Fruit fly (Drosophila melanogaster) whole organism, embryonic: Measurements from ENCODE around the gene RpL7.
A peak's percentile ranks its signal among the peaks of the same experiment; 100 is the strongest.

ENCODE experiments used
- CG1024 ChIP-seq: fragments of 200-800 bp; sonication (Bioruptor generic); IDR thresholded peaks from 2 replicates; pipeline ENCODE4 v1.3.6; 2022; ENCODE audit warnings: missing biosample characterization, missing genetic modification characterization
- CG11085 ChIP-seq: fragments of 200-800 bp; sonication (Bioruptor generic); IDR thresholded peaks from 2 replicates; pipeline ENCODE4 v1.3.6; 2022; ENCODE audit warnings: missing biosample characterization, missing genetic modification characterization
- CG11398 ChIP-seq: fragments of 200-800 bp; sonication (Bioruptor generic); optimal IDR thresholded peaks from 2 replicates; lab custom pipeline; 2016; ENCODE audit warnings: missing biosample characterization, missing genetic modification characterization
- CG11560 ChIP-seq: fragments of 200-800 bp; sonication (Bioruptor generic); IDR thresholded peaks from 3 replicates; pipeline ENCODE4 v1.3.6; 2022; ENCODE audit warnings: missing biosample characterization, missing genetic modification characterization
- CG12104 ChIP-seq: fragments of 200-800 bp; sonication (Bioruptor generic); optimal IDR thresholded peaks from 3 replicates; lab custom pipeline; 2016; ENCODE audit warnings: missing biosample characterization, missing genetic modification characterization
- CG12236 ChIP-seq: fragments of 200-800 bp; sonication (Bioruptor generic); optimal IDR thresholded peaks from 2 replicates; lab custom pipeline; 2016; ENCODE audit warnings: missing biosample characterization, missing genetic modification characterization
- CG13775 ChIP-seq: fragments of 200-800 bp; sonication (Bioruptor generic); optimal IDR thresholded peaks from 3 replicates; lab custom pipeline; 2017; ENCODE audit warnings: missing biosample characterization, mild to moderate bottlenecking, missing genetic modification characterization
- CG15073 ChIP-seq: fragments of 200-800 bp; sonication (Bioruptor generic); optimal IDR thresholded peaks from 2 replicates; lab custom pipeline; 2016; ENCODE audit warnings: missing biosample characterization, missing genetic modification characterization
- CG15696 ChIP-seq: fragments of 200-800 bp; sonication (Bioruptor generic); optimal IDR thresholded peaks from 2 replicates; lab custom pipeline; 2019; ENCODE audit warnings: missing biosample characterization, mild to moderate bottlenecking, missing genetic modification characterization, moderate library complexity
- CG17612 ChIP-seq: fragments of 200-800 bp; sonication (Bioruptor generic); IDR thresholded peaks from 2 replicates; pipeline ENCODE4 v1.3.6; 2022; ENCODE audit warnings: missing biosample characterization, missing genetic modification characterization
- CG17802 ChIP-seq: fragments of 200-800 bp; sonication (Bioruptor generic); optimal IDR thresholded peaks from 2 replicates; lab custom pipeline; 2018; ENCODE audit warnings: missing biosample characterization, mild to moderate bottlenecking, missing genetic modification characterization, moderate library complexity
- CG18619 ChIP-seq: fragments of 200-800 bp; sonication (Bioruptor generic); optimal IDR thresholded peaks from 3 replicates; lab custom pipeline; 2017; ENCODE audit warnings: missing biosample characterization, mild to moderate bottlenecking, missing genetic modification characterization
- CG2889 ChIP-seq: fragments of 200-800 bp; sonication (Bioruptor generic); IDR thresholded peaks from 3 replicates; pipeline ENCODE4 v1.3.6; 2022; ENCODE audit warnings: missing biosample characterization, missing genetic modification characterization
- CG3281 ChIP-seq: fragments of 200-800 bp; sonication (Bioruptor generic); optimal IDR thresholded peaks from 3 replicates; lab custom pipeline; 2017; ENCODE audit warnings: missing biosample characterization, mild to moderate bottlenecking, missing genetic modification characterization
- CG43689 ChIP-seq: fragments of 200-800 bp; sonication (Bioruptor generic); IDR thresholded peaks from 2 replicates; pipeline ENCODE4 v1.3.6; 2022; ENCODE audit warnings: missing biosample characterization, missing genetic modification characterization
- CG4707 ChIP-seq: fragments of 200-800 bp; sonication (Bioruptor generic); optimal IDR thresholded peaks from 2 replicates; lab custom pipeline; 2018; ENCODE audit warnings: missing biosample characterization, mild to moderate bottlenecking, missing genetic modification characterization, moderate library complexity
- CG4854 ChIP-seq: fragments of 200-800 bp; sonication (Bioruptor generic); optimal IDR thresholded peaks from 2 replicates; lab custom pipeline; 2016; ENCODE audit warnings: missing biosample characterization, missing genetic modification characterization, inconsistent platforms
- CG7271 ChIP-seq: fragments of 200-800 bp; sonication (Bioruptor generic); optimal IDR thresholded peaks from 2 replicates; lab custom pipeline; 2018; ENCODE audit warnings: missing biosample characterization, mild to moderate bottlenecking, missing genetic modification characterization, moderate library complexity
- CG7987 ChIP-seq: fragments of 200-800 bp; sonication (Bioruptor generic); optimal IDR thresholded peaks from 2 replicates; lab custom pipeline; 2018; ENCODE audit warnings: missing biosample characterization, mild to moderate bottlenecking, missing genetic modification characterization, moderate library complexity
- CG9797 ChIP-seq: fragments of 200-800 bp; sonication (Bioruptor generic); optimal IDR thresholded peaks from 3 replicates; lab custom pipeline; 2018; ENCODE audit warnings: missing biosample characterization, mild to moderate bottlenecking, missing genetic modification characterization
- CHES-1-like ChIP-seq: fragments of 200-800 bp; sonication (Bioruptor generic); optimal IDR thresholded peaks from 2 replicates; lab custom pipeline; 2016; ENCODE audit warnings: missing biosample characterization, missing genetic modification characterization
- Dek ChIP-seq: fragments of 200-800 bp; sonication (Bioruptor generic); optimal IDR thresholded peaks from 3 replicates; lab custom pipeline; 2019; ENCODE audit warnings: missing biosample characterization, mild to moderate bottlenecking, missing genetic modification characterization, moderate library complexity
- Ets65A ChIP-seq: fragments of 200-800 bp; sonication (Bioruptor generic); peaks from one replicate; lab custom pipeline; 2016; ENCODE audit warnings: missing biosample characterization, missing genetic modification characterization
- Gsc ChIP-seq: fragments of 200-800 bp; sonication (Bioruptor generic); IDR thresholded peaks from 2 replicates; pipeline ENCODE4 v1.3.6; 2022; ENCODE audit warnings: missing biosample characterization, missing genetic modification characterization
- Hr51 ChIP-seq, 2 experiments: fragments of 200-800 bp; sonication (Bioruptor generic); optimal IDR thresholded peaks; 2 replicates in 1 of 2; 3 replicates in 1 of 2; lab custom pipeline; 2016 to 2018; ENCODE audit warnings: missing biosample characterization in 2 of 2, missing genetic modification characterization in 2 of 2, mild to moderate bottlenecking in 1 of 2, moderate library complexity in 1 of 2
- Jarid2 ChIP-seq: fragments of 200-800 bp; sonication (Bioruptor generic); optimal IDR thresholded peaks from 3 replicates; lab custom pipeline; 2017; ENCODE audit warnings: mild to moderate bottlenecking, missing biosample characterization, missing genetic modification reagents, missing genetic modification characterization
- Lhr ChIP-seq: fragments of 200-800 bp; sonication (Bioruptor generic); optimal IDR thresholded peaks from 3 replicates; lab custom pipeline; 2017; ENCODE audit warnings: mild to moderate bottlenecking, missing biosample characterization, missing genetic modification reagents, missing genetic modification characterization
- Meics ChIP-seq: fragments of 200-800 bp; sonication (Bioruptor generic); optimal IDR thresholded peaks from 2 replicates; lab custom pipeline; 2017; ENCODE audit warnings: missing biosample characterization, mild to moderate bottlenecking, missing genetic modification characterization
- Pdp1 ChIP-seq, 2 experiments: fragments of 200-800 bp; sonication (Bioruptor generic); optimal IDR thresholded peaks; 3 replicates each; lab custom pipeline; 2016; ENCODE audit warnings: missing biosample characterization in 2 of 2, missing genetic modification characterization in 2 of 2, mild to moderate bottlenecking in 1 of 2, moderate library complexity in 1 of 2
- Sox102F ChIP-seq: fragments of 200-800 bp; sonication (Bioruptor generic); optimal IDR thresholded peaks from 2 replicates; lab custom pipeline; 2018; ENCODE audit warnings: missing biosample characterization, mild to moderate bottlenecking, missing genetic modification characterization, moderate library complexity
- Xrp1 ChIP-seq: fragments of 200-800 bp; sonication (Bioruptor generic); IDR thresholded peaks from 2 replicates; pipeline ENCODE4 v1.3.6; 2022; ENCODE audit warnings: missing biosample characterization, missing genetic modification characterization
- cas ChIP-seq: fragments of 200-800 bp; sonication (Bioruptor generic); IDR thresholded peaks from 2 replicates; pipeline ENCODE4 v1.3.6; 2022; ENCODE audit warnings: missing biosample characterization, missing genetic modification characterization
- corto ChIP-seq: fragments of 200-800 bp; sonication (Bioruptor generic); optimal IDR thresholded peaks from 2 replicates; lab custom pipeline; 2016; ENCODE audit warnings: missing biosample characterization, mild to moderate bottlenecking, missing genetic modification characterization, moderate library complexity
- fd3F ChIP-seq: fragments of 200-800 bp; sonication (Bioruptor generic); optimal IDR thresholded peaks from 2 replicates; lab custom pipeline; 2018; ENCODE audit warnings: missing biosample characterization, mild to moderate bottlenecking, missing genetic modification characterization, moderate library complexity
- gcm2 ChIP-seq: fragments of 200-800 bp; sonication (Bioruptor generic); optimal IDR thresholded peaks from 2 replicates; lab custom pipeline; 2016; ENCODE audit warnings: missing biosample characterization, missing genetic modification characterization
- grau ChIP-seq: fragments of 200-800 bp; optimal IDR thresholded peaks from 3 replicates; lab custom pipeline; 2019; ENCODE audit warnings: missing biosample characterization, mild to moderate bottlenecking, missing genetic modification characterization, moderate library complexity
- h ChIP-seq: fragments of >200 bp; optimal IDR thresholded peaks from 2 replicates; lab custom pipeline; 2017
- kay ChIP-seq: fragments of 200-800 bp; sonication (Bioruptor generic); optimal IDR thresholded peaks from 2 replicates; lab custom pipeline; 2016; ENCODE audit warnings: missing biosample characterization, missing genetic modification characterization
- klu ChIP-seq: fragments of 200-800 bp; sonication (Bioruptor generic); IDR thresholded peaks from 2 replicates; pipeline ENCODE4 v1.3.6; 2022; ENCODE audit warnings: missing biosample characterization, missing genetic modification characterization
- lola ChIP-seq, 3 experiments: fragments of >200 bp in 2 of 3; fragments of 200-800 bp in 1 of 3; sonication (Bioruptor generic) in 1 of 3; optimal IDR thresholded peaks; 2 replicates each; lab custom pipeline; 2017 to 2019; ENCODE audit warnings: missing biosample characterization in 3 of 3, missing genetic modification characterization in 3 of 3, mild to moderate bottlenecking in 1 of 3, moderate library complexity in 1 of 3
- pzg ChIP-seq: fragments of 200-800 bp; sonication (Bioruptor generic); optimal IDR thresholded peaks from 3 replicates; lab custom pipeline; 2018; ENCODE audit warnings: missing biosample characterization, mild to moderate bottlenecking, missing genetic modification characterization, moderate library complexity
- scrt ChIP-seq: fragments of 200-800 bp; sonication (Bioruptor generic); optimal IDR thresholded peaks from 2 replicates; lab custom pipeline; 2018; ENCODE audit warnings: missing biosample characterization, mild to moderate bottlenecking, missing genetic modification characterization, moderate library complexity
- sd ChIP-seq: fragments of 200-800 bp; sonication (Bioruptor generic); optimal IDR thresholded peaks from 3 replicates; lab custom pipeline; 2018; ENCODE audit warnings: missing biosample characterization, mild to moderate bottlenecking, missing genetic modification characterization, moderate library complexity
- sens ChIP-seq: fragments of 200-800 bp; sonication (Bioruptor generic); peaks from one replicate; lab custom pipeline; 2016; ENCODE audit warnings: missing biosample characterization, missing genetic modification characterization
- sens-2 ChIP-seq: fragments of 200-800 bp; sonication (Bioruptor generic); IDR thresholded peaks from 2 replicates; pipeline ENCODE4 v1.3.6; 2022; ENCODE audit warnings: missing biosample characterization, missing genetic modification characterization
- sob ChIP-seq: fragments of 200-800 bp; sonication (Bioruptor generic); IDR thresholded peaks from 2 replicates; pipeline ENCODE4 v1.3.6; 2022; ENCODE audit warnings: missing biosample characterization, missing genetic modification characterization
- sr ChIP-seq: fragments of 200-800 bp; sonication (Bioruptor generic); IDR thresholded peaks from 3 replicates; pipeline ENCODE4 v1.3.6; 2022; ENCODE audit warnings: missing biosample characterization, missing genetic modification characterization
- stwl ChIP-seq: fragments of 200-800 bp; sonication (Bioruptor generic); optimal IDR thresholded peaks from 3 replicates; lab custom pipeline; 2018; ENCODE audit warnings: missing biosample characterization, mild to moderate bottlenecking, missing genetic modification characterization, moderate library complexity
- trem ChIP-seq: fragments of 200-800 bp; optimal IDR thresholded peaks from 3 replicates; lab custom pipeline; 2019; ENCODE audit warnings: missing biosample characterization, mild to moderate bottlenecking, missing genetic modification characterization, moderate library complexity

RpL7 gene

dm6 chr2L:10172402-10172801 is 28.4 kb upstream of the RpL7 start, which contains the start of gene CG13137:
CG13137 (plus strand) TSS chr2L:10172702.
- TF ChIP-seq Ets65A (GFP tag; lab: Kevin White, UChicago) = peak; percentile 45
- no peak for TF ChIP-seq CG15696 (tag; lab: Kevin White, UChicago)
- TF ChIP-seq CG12236 = no peak
- no peak for TF ChIP-seq sr (GFP tag; lab: Robert Waterston, UW)
- no peak for TF ChIP-seq CG12104

dm6 chr2L:10180182-10180779 is 20.5 kb upstream of the RpL7 start, which contains the start of gene CG44153:
CG44153 (minus strand) TSS chr2L:10180256.
- TF ChIP-seq lola (GFP tag; optimal IDR thresholded peaks at IDR 0.05; lab: Kevin White, UChicago) (no peak), sd (no peak), corto (GFP tag; lab: Kevin White, UChicago) (no peak), Meics (no peak), CG17802 (no peak), CG13775 (GFP tag; lab: Kevin White, UChicago) (no peak), sob (no peak), fd3F (GFP tag; lab: Kevin White, UChicago) (no peak), sens-2 (GFP tag; lab: Robert Waterston, UW) (no peak), CG3281 (peak; percentile 91), pzg (GFP tag; lab: Kevin White, UChicago) (no peak), CG9797 (GFP tag; lab: Kevin White, UChicago) (no peak), gcm2 (GFP tag; lab: Kevin White, UChicago) (no peak), CG7271 (tag; lab: Kevin White, UChicago) (no peak), kay (no peak), trem (no peak), stwl (no peak), h (lab: Kevin White, UChicago) (no peak), sens (GFP tag; lab: Kevin White, UChicago) (peak; percentile 3), Jarid2 (peak; percentile 58), klu (no peak), CG11398 (GFP tag; lab: Kevin White, UChicago) (no peak), CG4707 (no peak), CG12236 (no peak), CG17612 (GFP tag; lab: Robert Waterston, UW) (no peak), CG7987 (GFP tag; lab: Kevin White, UChicago) (no peak), Pdp1 (GFP tag; optimal IDR thresholded peaks at IDR 0.05; lab: Kevin White, UChicago) (no peak), CG2889 (GFP tag; lab: Robert Waterston, UW) (no peak), CG43689 (GFP tag; lab: Robert Waterston, UW) (no peak), Sox102F (no peak), CG15073 (GFP tag; lab: Kevin White, UChicago) (peak; percentile 92), scrt (peak; percentile 80), CHES-1-like (GFP tag; lab: Kevin White, UChicago) (no peak), CG4854 (no peak), CG11085 (GFP tag; lab: Robert Waterston, UW) (no peak), Ets65A (GFP tag; lab: Kevin White, UChicago) (peak; percentile 40), Dek (no peak), cas (no peak), grau (tag; lab: Kevin White, UChicago) (no peak), Gsc (no peak), CG11560 (no peak), Lhr (GFP tag; lab: Kevin White, UChicago) (no peak), Xrp1 (GFP tag; lab: Robert Waterston, UW) (no peak), CG1024 (GFP tag; lab: Robert Waterston, UW) (no peak), Hr51 (GFP tag; optimal IDR thresholded peaks at IDR 0.05; lab: Kevin White, UChicago) (no peak), CG18619 (GFP tag; lab: Kevin White, UChicago) (no peak)
